Worm (Caenorhabditis elegans): ENCODE results near the gene F55E10.1.

DNA sequence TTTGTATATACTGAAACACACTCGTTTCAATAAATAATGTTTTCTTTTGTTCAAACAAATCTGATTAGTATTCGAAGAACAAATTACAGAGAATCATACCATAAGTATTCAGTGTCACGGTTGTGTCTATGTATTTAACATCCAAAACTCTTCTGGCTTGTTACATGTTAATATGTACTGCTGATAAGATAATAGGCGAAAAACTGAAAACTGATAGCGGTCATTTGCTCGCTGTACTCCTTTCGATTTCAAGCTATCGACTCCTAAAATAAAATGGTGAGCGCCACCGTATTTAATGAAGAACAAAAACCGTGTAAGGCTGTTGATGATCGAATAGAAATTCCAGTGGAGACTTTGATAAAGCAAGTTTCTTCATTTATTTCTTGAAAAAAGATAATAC is 18.4 kb upstream of the F55E10.1 start, which contains the start of gene R09F10.1:
- TF ChIP-seq nhr-47 (tag; optimal IDR thresholded peaks at IDR 0.05): no peak
- no peak for TF ChIP-seq nhr-237 (tag; optimal IDR thresholded peaks at IDR 0.05)
- no peak for TF ChIP-seq grh-1 (GFP tag; IDR thresholded peaks at IDR 0.05)

Data from whole organism, L1 larva.